Fruit fly (Drosophila melanogaster): ENCODE results near the gene CG9628.

Gene CG9628

DNA sequence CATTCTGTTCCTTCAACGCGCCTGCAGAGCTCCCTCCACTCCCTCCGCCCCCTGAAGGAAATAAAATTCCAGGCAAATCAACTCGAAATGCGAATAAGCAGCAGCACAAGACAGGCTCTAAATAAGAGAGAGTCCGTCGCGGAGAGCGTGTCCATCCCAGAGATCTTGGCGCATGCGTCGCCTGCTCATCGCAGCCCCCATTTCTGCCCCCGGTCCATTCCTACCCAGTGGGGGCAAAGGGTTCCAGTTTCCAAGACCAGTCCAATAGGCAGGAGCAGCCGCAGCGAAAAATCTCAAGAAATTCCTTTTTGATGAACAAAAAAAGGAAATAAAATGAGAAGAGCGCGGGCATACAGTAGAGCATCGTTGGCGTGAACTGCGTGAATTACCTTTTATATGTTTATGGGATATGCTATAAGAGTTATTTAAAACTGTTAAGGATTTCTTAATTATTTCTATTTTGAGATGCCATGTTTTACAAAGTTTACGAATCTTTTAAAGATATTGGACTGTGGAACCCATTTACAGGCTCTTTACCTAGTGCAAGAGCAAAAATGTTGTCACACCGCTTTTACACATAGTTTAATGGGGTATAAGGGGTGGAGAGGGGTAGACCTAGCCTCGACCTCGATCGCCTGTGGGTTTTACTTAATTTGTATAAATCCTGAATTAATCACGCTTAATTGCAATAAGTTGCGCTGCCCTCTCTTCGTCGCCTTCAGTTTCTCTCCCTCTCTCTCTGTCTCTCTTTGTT lies 11.6 kb downstream of the CG9628 start:
- TF ChIP-seq noc (tag; optimal IDR thresholded peaks at IDR 0.05): no peak

DNA sequence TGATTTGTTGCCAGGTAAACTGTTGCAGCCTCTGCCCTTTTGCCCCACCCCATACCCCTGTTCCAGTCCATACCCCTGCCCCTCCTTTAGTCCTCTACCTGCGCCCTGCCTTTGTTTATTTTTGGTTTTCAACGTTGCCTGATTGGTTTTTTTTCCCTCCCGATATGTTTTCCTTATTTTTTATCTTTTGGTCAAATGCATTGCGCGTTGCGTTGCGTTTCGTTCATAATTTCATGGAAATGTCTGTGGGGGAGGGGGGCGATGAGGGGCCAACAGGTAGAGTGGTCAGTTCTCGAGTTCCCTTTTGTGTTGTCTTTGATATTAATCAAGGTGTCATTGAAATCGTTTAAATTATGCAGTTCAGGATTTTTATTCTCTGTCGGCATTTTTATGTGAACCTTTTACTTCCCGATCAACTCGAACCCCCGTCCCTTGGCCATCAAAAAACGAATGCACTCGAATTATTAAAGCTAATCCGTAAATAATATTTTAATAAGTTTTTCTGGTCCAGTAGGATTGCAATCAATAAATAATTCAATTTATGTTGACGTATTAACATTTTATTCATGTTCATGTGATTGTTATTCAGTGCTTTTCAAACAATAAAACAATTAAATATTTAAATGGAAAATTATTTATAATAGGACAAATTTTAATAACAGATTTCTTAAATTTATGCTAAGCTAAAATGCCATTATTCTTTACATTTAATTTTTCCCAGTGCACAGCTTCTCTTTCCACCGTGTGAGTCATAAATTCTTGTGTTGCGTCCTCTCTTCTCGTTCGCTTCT lies 12.4 kb downstream of the CG9628 start:
- TF ChIP-seq noc (tag; optimal IDR thresholded peaks at IDR 0.05): no peak

DNA sequence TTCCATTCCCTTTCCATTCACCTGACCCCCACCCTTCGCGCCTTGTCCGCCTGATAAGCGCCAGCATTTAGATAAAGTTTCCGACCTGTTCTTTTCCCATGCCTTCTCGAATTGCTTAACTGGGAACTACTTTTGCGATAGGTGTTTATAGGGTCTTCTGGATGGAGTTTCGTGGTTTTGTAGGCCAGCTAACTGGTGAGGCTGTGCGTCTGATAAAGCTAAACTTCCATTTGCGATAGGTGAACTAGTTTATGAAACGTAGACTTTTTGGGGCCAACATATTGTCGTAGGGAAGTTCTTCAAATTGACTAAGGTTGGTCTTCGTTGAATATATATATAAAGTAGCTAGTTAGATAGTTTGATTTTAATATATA lies 13.0 kb downstream of the CG9628 start:
- TF ChIP-seq noc (tag; optimal IDR thresholded peaks at IDR 0.05): no peak

DNA sequence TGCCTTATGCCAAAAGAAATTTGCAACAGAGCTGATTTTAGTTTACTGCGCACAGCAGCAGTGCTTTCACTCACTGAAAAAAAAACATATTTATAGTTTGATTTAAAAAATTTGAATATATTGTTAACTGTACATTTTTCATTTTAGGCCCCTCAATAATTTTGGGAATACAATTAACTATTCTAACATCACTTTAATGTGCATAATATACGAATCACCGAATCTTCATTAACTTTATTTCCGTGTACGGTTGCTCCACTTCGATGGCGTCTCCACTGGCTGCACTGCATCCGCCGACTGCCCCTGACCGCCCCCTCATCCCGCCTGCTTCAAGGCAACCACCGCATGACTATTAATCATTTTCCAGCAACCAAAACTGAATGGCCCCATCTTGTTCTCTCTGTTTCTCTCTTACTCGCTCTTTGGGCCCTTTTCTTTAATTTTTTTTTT lies 14.2 kb downstream of the CG9628 start:
- TF ChIP-seq noc (tag; optimal IDR thresholded peaks at IDR 0.05): no peak

DNA sequence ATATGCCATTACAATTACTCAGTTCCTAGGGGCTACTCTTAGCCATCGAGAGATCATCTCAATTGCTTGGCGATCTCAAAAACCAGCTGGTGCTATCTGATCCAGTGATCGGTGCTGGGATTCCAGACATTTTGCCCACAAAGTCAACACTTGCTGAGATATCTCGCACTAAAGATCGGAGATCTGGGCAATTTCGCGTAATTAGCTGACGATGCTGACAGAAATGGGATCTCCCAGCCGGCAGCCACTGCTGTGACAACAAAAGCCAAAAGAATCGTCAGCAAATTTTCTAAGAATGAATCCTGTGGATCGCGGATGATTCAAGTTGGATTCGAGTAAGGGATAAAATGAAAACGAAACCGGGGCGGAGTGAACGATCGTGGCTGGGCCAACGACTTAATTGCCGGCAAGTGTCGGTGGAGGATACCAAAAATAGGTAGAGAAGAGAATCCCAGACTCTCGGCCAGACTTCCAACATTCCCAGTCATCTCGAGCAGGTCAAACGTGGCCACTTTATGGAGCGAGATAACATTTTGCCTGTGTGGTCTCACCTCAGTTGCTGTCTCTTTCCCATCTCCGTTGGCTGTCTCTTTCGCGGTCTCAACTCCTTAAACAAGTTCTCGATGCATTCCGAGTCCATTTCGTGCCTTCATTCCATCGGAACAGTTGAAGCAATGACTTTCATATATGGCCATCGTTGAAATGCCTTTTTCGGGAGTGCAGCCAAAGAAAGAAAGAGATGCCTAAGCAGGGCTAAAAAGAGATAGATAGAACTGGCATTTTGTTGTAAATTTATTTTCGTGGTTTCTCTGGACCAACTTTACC lies 15.3 kb downstream of the CG9628 start:
- no peak for TF ChIP-seq noc (tag; optimal IDR thresholded peaks at IDR 0.05)

DNA sequence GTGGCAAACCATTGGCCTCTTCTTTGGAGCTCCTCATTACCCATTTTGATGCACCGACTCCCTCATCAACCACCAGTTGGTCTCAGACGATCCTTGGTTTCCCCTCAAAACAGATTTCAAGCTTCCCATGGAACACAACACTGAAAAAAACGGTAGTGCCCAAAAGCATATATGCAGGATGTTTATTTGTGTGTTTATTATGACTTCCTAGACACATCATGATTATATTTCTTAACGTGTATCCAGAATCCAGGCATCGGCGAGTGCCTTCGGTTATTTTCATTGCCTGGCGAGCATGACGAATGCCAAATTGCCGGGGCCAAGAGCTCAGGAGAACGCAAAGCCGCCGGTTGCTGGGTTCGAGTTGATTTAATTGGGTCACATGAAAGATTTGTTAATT lies 17.2 kb downstream of the CG9628 start:
- no peak for TF ChIP-seq noc (tag; optimal IDR thresholded peaks at IDR 0.05)

DNA sequence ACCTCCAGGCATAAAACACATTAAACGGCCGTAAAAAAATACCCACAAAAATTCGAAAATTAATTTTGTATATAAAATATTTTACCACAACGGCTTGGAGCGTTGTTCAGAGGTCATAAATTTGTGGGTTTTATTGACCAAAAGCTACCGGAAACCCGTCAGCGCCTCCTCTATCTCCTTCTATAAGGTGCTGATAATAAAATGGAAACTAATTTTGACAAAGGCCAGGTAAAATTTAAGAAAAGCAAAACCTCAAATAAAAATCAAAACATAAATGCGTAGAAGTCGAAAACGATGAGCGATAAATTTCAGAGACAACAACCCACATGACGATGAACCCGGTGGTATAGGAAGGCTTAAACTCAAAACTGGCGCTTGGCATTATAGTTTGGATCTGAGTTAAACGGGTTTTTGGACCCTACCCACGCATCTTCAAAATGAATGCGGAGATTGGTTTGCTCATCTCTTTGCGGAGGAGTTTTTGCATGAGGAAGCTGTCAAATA lies 18.3 kb downstream of the CG9628 start:
- peak; percentile 13 for TF ChIP-seq noc (tag; optimal IDR thresholded peaks at IDR 0.05)

DNA sequence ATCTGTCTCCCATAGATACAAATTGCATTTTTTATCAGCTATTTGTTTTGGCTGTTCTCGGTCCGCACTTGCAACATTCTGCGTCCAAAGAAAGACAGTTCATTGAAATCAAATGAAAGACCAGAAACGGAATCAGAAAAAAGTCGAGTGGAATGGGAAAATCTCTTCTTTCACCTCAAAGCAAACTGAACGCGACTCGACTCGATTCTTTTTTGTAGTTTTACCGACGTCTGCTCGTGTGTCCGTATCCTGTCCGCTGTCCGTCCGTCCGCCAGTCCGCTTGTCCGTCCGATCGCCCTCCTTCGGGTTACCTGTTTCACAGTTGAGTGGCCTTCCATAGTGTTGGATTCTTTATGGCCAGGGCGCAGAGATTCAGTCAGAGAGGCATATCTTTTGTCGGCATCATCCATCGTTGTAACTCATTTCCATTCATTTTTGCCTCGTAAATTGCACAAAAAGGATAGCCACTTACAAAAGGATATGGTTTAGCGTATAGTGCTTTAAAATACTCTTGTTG lies 19.4 kb downstream of the CG9628 start:
- TF ChIP-seq noc (tag; optimal IDR thresholded peaks at IDR 0.05): no peak

DNA sequence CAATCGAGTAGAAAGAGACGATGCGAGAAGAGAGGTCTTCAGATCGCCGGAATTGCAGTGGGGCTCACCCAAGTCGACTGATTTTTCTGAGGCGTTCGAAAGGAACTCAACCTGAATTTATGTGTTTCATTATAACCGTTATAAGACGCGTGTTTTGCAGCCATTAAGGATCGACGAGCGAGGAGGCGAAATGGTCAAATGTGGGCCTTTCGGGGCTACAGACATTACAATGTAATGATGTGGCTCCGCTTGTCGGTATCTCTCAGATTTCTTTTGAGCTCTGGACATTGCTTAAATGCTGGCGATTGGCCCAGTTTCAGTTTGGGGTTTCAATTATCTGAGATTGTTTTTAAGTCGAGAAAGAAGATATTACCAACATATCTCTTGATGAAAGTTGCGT lies 20.2 kb downstream of the CG9628 start:
- TF ChIP-seq noc (tag; optimal IDR thresholded peaks at IDR 0.05): no peak

DNA sequence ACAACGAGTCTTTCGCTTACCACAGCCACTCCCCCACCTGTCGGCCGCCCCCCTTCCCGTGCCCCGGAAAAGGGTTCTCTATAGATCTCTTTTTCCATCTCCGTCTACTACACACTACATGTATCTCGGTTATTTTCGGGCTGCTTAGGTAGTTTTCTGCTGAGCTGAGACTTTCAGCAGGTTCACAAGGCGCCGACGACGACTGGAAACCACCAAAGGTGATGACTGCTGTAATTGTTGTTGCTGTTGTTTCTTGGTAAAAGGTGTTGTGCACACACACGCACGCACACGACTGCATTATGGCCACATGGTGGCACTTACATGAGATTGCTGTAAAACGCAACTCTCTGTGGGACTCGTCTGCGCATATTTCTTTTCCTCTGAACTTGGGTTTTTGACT lies 21.1 kb downstream of the CG9628 start:
- no peak for TF ChIP-seq noc (tag; optimal IDR thresholded peaks at IDR 0.05)

DNA sequence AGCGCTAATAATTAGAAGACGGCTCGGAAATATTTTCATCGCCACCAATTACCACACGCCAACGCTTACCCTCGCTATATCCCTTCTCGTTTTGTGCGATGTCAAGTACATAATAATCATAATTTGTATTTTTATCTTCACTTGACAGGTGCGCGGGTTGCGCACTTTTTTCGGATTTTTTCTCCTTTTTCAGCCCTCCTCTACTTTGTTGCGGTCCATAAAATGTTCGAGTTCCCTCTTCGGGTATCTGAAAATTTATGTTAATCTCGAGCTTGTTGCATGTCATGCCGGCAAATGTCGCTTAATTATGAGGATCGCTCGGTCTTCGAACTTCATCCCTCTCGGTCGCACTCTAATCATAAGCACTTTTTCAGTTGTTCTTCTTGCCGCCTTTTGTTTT lies 22.5 kb downstream of the CG9628 start:
- no peak for TF ChIP-seq noc (tag; optimal IDR thresholded peaks at IDR 0.05)

DNA sequence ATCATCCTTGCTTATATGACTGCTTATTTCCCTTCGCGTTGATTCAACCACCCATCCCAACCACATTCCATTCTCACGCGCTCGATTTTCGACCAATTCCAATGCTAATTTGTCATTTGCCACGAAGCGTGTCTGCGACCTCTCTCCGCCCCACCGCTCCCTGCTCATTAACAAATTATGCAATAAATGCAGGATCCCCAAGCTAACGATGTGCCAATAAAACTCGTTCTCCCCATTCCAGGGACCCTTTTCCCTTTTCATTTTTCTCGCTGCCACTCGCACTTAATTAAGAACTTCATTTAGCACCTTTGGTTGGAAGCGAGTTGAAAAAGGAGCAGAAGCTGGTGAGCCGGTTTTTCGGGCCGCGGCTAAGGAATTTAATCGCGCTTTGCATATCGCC lies 23.3 kb downstream of the CG9628 start:
- no peak for TF ChIP-seq noc (tag; optimal IDR thresholded peaks at IDR 0.05)

DNA sequence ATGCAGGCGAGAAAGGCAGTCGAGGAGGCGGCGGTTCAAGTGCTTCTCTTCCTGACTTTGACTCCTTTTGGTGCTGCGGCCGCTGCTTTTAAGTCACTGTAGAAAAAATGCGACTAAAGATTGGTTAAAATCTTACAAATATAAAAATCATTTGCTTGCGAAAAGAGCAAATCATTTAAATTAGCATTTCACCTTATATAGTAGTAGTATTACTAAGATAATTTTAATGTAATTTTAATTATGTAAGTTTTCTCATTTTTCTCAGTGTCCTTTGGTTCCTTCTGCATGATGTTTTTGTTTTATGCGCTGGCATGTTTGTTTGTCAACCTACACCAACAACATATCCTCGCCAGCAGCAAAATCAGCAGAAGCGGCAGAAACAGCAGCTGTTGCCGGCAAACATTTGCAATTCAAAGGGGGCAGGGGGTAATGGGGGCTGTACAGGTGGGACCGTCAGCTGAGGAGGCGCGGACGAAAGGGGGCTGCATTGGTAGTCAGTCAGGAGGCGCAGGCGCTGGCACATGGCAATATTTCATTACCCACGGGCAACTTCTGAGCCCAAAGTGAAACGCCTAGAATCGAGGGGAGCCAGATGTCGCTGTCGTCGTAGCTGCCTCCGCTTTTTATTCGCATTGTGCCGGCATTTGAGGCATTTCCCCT lies 24.7 kb downstream of the CG9628 start:
- TF ChIP-seq noc (tag; optimal IDR thresholded peaks at IDR 0.05): no peak

DNA sequence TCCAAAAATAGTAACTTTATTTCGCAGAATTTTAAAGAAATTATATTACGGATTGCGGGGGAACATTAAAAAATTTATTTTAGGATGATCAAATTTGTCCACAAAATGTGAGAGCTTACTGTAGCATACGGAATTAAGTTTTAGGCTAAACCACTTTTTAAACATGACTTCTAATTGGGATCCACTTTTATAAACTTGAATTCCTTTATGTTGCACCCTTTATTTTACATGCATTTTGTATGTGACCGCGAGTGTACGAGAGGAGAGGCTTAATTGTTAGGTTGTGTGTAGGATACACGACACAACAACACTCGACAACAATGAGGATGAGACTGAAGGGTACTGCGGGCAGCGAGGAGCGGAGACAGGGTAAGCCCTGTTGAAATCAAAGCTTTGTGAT lies 26.3 kb downstream of the CG9628 start:
- TF ChIP-seq noc (tag; optimal IDR thresholded peaks at IDR 0.05): no peak

DNA sequence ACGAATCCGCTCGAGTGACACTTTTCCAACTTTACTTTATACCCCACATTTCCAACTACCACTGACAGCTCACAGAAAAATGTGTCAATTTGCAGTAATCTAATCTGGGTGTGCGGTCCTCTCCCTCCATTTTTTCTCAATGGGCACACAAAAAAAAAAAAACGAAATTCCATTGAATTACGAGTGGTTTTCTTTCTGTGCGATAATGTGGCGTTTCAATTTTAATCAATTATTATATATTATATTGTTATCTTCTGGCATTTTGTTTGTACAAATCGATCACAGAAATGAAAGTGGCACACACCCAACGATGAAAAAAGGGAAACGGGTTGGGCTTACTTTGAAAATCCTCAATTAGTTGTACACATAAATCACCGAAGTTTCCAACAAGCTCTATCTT lies 27.8 kb downstream of the CG9628 start:
- TF ChIP-seq noc (tag; optimal IDR thresholded peaks at IDR 0.05): no peak
